Worm (Caenorhabditis elegans) whole organism, L1 larva: Measurements from ENCODE around the gene C27A2.12.

ENCODE experiments used
- C04F5.9 ChIP-seq: sonication (generic microtip); optimal IDR thresholded peaks from 2 replicates; lab custom pipeline; 2016; ENCODE audit warnings: missing genetic modification characterization, missing compliant biosample characterization
- C16A3.4 ChIP-seq: fragments of 150-350 bp; optimal IDR thresholded peaks from 2 replicates; lab custom pipeline; 2014; ENCODE audit warnings: missing biosample characterization, missing genetic modification characterization
- C34B4.2 ChIP-seq: sonication (generic microtip); optimal IDR thresholded peaks from 2 replicates; lab custom pipeline; 2017; ENCODE audit warnings: mild to moderate bottlenecking, missing genetic modification characterization, missing compliant biosample characterization
- Y116A8C.19 ChIP-seq: sonication (generic microtip); optimal IDR thresholded peaks from 2 replicates; lab custom pipeline; 2016; ENCODE audit warnings: missing compliant biosample characterization, missing genetic modification characterization, borderline replicate concordance
- aly-2 ChIP-seq: fragments of 150-350 bp; optimal IDR thresholded peaks from 2 replicates; lab custom pipeline; 2014; ENCODE audit warnings: missing biosample characterization, missing genetic modification characterization
- ama-1 ChIP-seq: fragments of 150-350 bp; optimal IDR thresholded peaks from 2 replicates; lab custom pipeline; 2014
- blmp-1 ChIP-seq: fragments of 150-350 bp; optimal IDR thresholded peaks from 2 replicates; lab custom pipeline; 2014; ENCODE audit warnings: missing biosample characterization, missing genetic modification characterization
- ceh-63 ChIP-seq: fragments of 200-800 bp; sonication (Bioruptor generic); optimal IDR thresholded peaks from 2 replicates; lab custom pipeline; 2018; ENCODE audit warnings: mild to moderate bottlenecking, missing genetic modification characterization, missing compliant biosample characterization
- dsc-1 ChIP-seq: sonication (generic microtip); optimal IDR thresholded peaks from 2 replicates; lab custom pipeline; 2016; ENCODE audit warnings: mild to moderate bottlenecking, missing genetic modification characterization, missing compliant biosample characterization
- efl-1 ChIP-seq, 4 experiments: fragments of 150-350 bp; optimal IDR thresholded peaks in 3 of 4; peaks in 1 of 4; 1 replicate in 1 of 4; 2 replicates in 3 of 4; lab custom pipeline; 2014; ENCODE audit warnings: missing biosample characterization in 2 of 4, missing genetic modification characterization in 2 of 4, missing genetic modification reagents in 2 of 4
- efl-3 ChIP-seq: fragments of 200-800 bp; sonication (Bioruptor generic); optimal IDR thresholded peaks from 2 replicates; lab custom pipeline; 2018; ENCODE audit warnings: mild to moderate bottlenecking, missing genetic modification characterization, missing compliant biosample characterization
- elt-3 ChIP-seq, 6 experiments: fragments of 150-350 bp in 1 of 6; sonication (generic microtip); optimal IDR thresholded peaks; 2 replicates each; lab custom pipeline; 2017 to 2018; ENCODE audit warnings: missing biosample characterization in 6 of 6, missing genetic modification characterization in 6 of 6, inconsistent platforms in 1 of 6
- fkh-10 ChIP-seq: sonication (generic microtip); optimal IDR thresholded peaks from 2 replicates; lab custom pipeline; 2017; ENCODE audit warnings: missing biosample characterization, missing genetic modification reagents, missing genetic modification characterization
- fkh-8 ChIP-seq: sonication (generic microtip); optimal IDR thresholded peaks from 2 replicates; lab custom pipeline; 2016; ENCODE audit warnings: mild to moderate bottlenecking, missing genetic modification characterization, missing compliant biosample characterization
- fos-1 ChIP-seq: fragments of 150-350 bp; optimal IDR thresholded peaks from 2 replicates; lab custom pipeline; 2014; ENCODE audit warnings: missing biosample characterization, missing genetic modification characterization
- hlh-17 ChIP-seq: fragments of 200-800 bp; sonication (Bioruptor generic); optimal IDR thresholded peaks from 2 replicates; lab custom pipeline; 2018; ENCODE audit warnings: missing genetic modification characterization, mild to moderate bottlenecking, missing compliant biosample characterization, moderate library complexity, borderline replicate concordance
- hlh-4 ChIP-seq: sonication (generic microtip); optimal IDR thresholded peaks from 2 replicates; lab custom pipeline; 2016; ENCODE audit warnings: mild to moderate bottlenecking, missing genetic modification characterization, missing compliant biosample characterization
- irx-1 ChIP-seq: sonication (generic microtip); optimal IDR thresholded peaks from 2 replicates; lab custom pipeline; 2016; ENCODE audit warnings: missing genetic modification characterization, missing compliant biosample characterization
- isw-1 ChIP-seq: fragments of 200-800 bp; sonication (Bioruptor generic); IDR thresholded peaks from 2 replicates; pipeline ENCODE4 v1.3.6; 2022; ENCODE audit warnings: missing genetic modification characterization, missing compliant biosample characterization
- jun-1 ChIP-seq: fragments of 150-350 bp; optimal IDR thresholded peaks from 2 replicates; lab custom pipeline; 2014; ENCODE audit warnings: missing biosample characterization, missing genetic modification reagents, missing genetic modification characterization
- lin-13 ChIP-seq: fragments of 150-350 bp; optimal IDR thresholded peaks from 2 replicates; lab custom pipeline; 2014; ENCODE audit warnings: missing biosample characterization, missing genetic modification reagents, missing genetic modification characterization
- lin-14 ChIP-seq: fragments of 200-800 bp; sonication (Bioruptor generic); optimal IDR thresholded peaks from 2 replicates; lab custom pipeline; 2018; ENCODE audit warnings: mild to moderate bottlenecking, missing genetic modification characterization, moderate library complexity, missing compliant biosample characterization
- lin-15B ChIP-seq: fragments of 150-350 bp; sonication (generic microtip); optimal IDR thresholded peaks from 3 replicates; lab custom pipeline; 2014; ENCODE audit warnings: missing biosample characterization, missing genetic modification characterization
- lin-35 ChIP-seq, 2 experiments: fragments of 150-350 bp; optimal IDR thresholded peaks; 2 replicates each; lab custom pipeline; 2014; ENCODE audit warnings: missing biosample characterization in 2 of 2, missing genetic modification characterization in 2 of 2, missing genetic modification reagents in 2 of 2
- lin-39 ChIP-seq: fragments of 150-350 bp; optimal IDR thresholded peaks from 2 replicates; lab custom pipeline; 2014; ENCODE audit warnings: missing biosample characterization, missing genetic modification reagents, missing genetic modification characterization
- lir-3 ChIP-seq: sonication (generic microtip); optimal IDR thresholded peaks from 2 replicates; lab custom pipeline; 2016; ENCODE audit warnings: mild to moderate bottlenecking, missing genetic modification characterization, moderate library complexity, missing compliant biosample characterization; ENCODE audit not compliant: poor library complexity
- lsy-2 ChIP-seq, 2 experiments: fragments of 150-350 bp; optimal IDR thresholded peaks; 2 replicates each; lab custom pipeline; 2014; ENCODE audit warnings: missing biosample characterization in 2 of 2, missing genetic modification characterization in 2 of 2
- mdl-1 ChIP-seq, 2 experiments: fragments of 150-350 bp; optimal IDR thresholded peaks; 2 replicates each; lab custom pipeline; 2014 to 2017; ENCODE audit warnings: missing biosample characterization in 2 of 2, missing genetic modification characterization in 2 of 2, inconsistent platforms in 1 of 2
- mef-2 ChIP-seq: fragments of 150-350 bp; optimal IDR thresholded peaks from 2 replicates; lab custom pipeline; 2014; ENCODE audit warnings: missing biosample characterization, missing genetic modification characterization
- nhr-12 ChIP-seq: sonication (generic microtip); optimal IDR thresholded peaks from 2 replicates; lab custom pipeline; 2017; ENCODE audit warnings: missing biosample characterization, missing genetic modification characterization
- nhr-28 ChIP-seq: fragments of 150-350 bp; optimal IDR thresholded peaks from 2 replicates; lab custom pipeline; 2014; ENCODE audit warnings: missing biosample characterization, missing genetic modification characterization
- nhr-76 ChIP-seq: sonication (generic microtip); optimal IDR thresholded peaks from 2 replicates; lab custom pipeline; 2017; ENCODE audit warnings: missing biosample characterization, missing genetic modification characterization
- nhr-84 ChIP-seq: sonication (generic microtip); optimal IDR thresholded peaks from 2 replicates; lab custom pipeline; 2017; ENCODE audit warnings: missing biosample characterization, missing genetic modification characterization
- nhr-85 ChIP-seq: sonication (generic microtip); peaks from one replicate; lab custom pipeline; 2016; ENCODE audit warnings: missing genetic modification characterization, inconsistent platforms, missing compliant biosample characterization
- pag-3 ChIP-seq: sonication (generic microtip); optimal IDR thresholded peaks from 2 replicates; lab custom pipeline; 2017; ENCODE audit warnings: missing genetic modification characterization, mild to moderate bottlenecking, missing compliant biosample characterization, antibody characterized with exemption, borderline replicate concordance; ENCODE audit not compliant: insufficient read depth
- pqm-1 ChIP-seq: sonication (generic microtip); optimal IDR thresholded peaks from 3 replicates; lab custom pipeline; 2017; ENCODE audit warnings: missing biosample characterization, missing genetic modification characterization
- rnt-1 ChIP-seq: sonication (generic microtip); optimal IDR thresholded peaks from 2 replicates; lab custom pipeline; 2016; ENCODE audit warnings: mild to moderate bottlenecking, missing genetic modification characterization, moderate library complexity, missing compliant biosample characterization
- skn-1 ChIP-seq: fragments of 150-350 bp; optimal IDR thresholded peaks from 2 replicates; lab custom pipeline; 2014; ENCODE audit warnings: missing biosample characterization, missing genetic modification characterization
- snu-23 ChIP-seq: sonication (generic microtip); optimal IDR thresholded peaks from 2 replicates; lab custom pipeline; 2016; ENCODE audit warnings: missing genetic modification characterization, missing compliant biosample characterization
- tlp-1 ChIP-seq: fragments of 150-350 bp; optimal IDR thresholded peaks from 2 replicates; lab custom pipeline; 2014; ENCODE audit warnings: missing biosample characterization, missing genetic modification characterization
- unc-86 ChIP-seq: sonication (generic microtip); optimal IDR thresholded peaks from 2 replicates; lab custom pipeline; 2016; ENCODE audit warnings: missing genetic modification characterization, missing compliant biosample characterization
- unc-98 ChIP-seq: fragments of 200-800 bp; sonication (Bioruptor generic); IDR thresholded peaks from 2 replicates; pipeline ENCODE4 v1.3.6; 2022; ENCODE audit warnings: missing genetic modification characterization, missing compliant biosample characterization
- vab-15 ChIP-seq: sonication (generic microtip); optimal IDR thresholded peaks from 2 replicates; lab custom pipeline; 2017; ENCODE audit warnings: missing genotype, mild to moderate bottlenecking, missing genetic modification characterization, missing compliant biosample characterization
- xbp-1 ChIP-seq: sonication (generic microtip); optimal IDR thresholded peaks from 2 replicates; lab custom pipeline; 2016; ENCODE audit warnings: missing genetic modification characterization, missing compliant biosample characterization
- zag-1 ChIP-seq: fragments of 150-350 bp; optimal IDR thresholded peaks from 2 replicates; lab custom pipeline; 2014; ENCODE audit warnings: missing biosample characterization, missing genetic modification characterization
- zip-4 ChIP-seq: fragments of 200-800 bp; sonication (Bioruptor generic); optimal IDR thresholded peaks from 2 replicates; lab custom pipeline; 2018; ENCODE audit warnings: mild to moderate bottlenecking, missing genetic modification characterization, moderate library complexity, missing compliant biosample characterization
- ztf-11 ChIP-seq, 2 experiments: sonication (generic microtip); optimal IDR thresholded peaks; 2 replicates each; lab custom pipeline; 2016 to 2017; ENCODE audit warnings: missing genetic modification characterization in 2 of 2, missing biosample characterization in 1 of 2, missing compliant biosample characterization in 1 of 2

The C27A2.12 gene

DNA sequence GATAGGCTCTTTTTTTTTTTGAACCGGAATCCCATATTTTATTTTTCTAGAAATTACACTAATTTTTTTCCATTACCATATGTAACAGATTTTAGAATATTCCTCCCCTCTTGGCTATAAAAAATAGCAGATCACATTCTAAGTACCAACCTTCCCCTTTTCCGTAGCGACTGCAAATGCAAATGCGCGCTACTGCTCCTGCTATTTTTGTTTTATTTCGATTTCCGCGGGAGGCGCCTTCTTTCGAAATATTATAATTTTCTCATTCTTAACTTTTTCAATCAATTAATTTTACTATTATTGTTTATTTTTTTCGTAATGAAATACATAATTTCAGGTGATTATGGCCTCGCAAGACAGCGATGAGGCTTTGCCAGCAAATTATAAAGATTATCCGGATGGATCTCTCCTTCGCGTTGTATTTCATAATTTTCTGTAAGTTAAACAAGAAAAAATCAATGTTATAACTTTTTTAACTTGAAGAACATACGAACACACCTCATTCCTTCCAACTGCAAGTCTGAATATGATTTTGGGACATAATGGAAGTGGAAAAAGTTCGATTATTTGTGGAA, 3.9 kb upstream of the C27A2.12 start, which contains the start of gene smc-5 (continued):
- TF ChIP-seq nhr-12 (no peak), zip-4 (GFP tag; lab: Kevin White, UChicago) (no peak), mdl-1 (tag; optimal IDR thresholded peaks at IDR 0.05; lab: Kevin White, UChicago) (peak in 1 of 2 experiments; percentile 42), zag-1 (tag; lab: Kevin White, UChicago) (no peak), unc-98 (peak; percentile 25; the same call in 1 of the 2 replicates), efl-1 (optimal IDR thresholded peaks at IDR 0.05; lab: Kevin White, UChicago) (peak; percentile 84 to 88), efl-1 (GFP tag; optimal IDR thresholded peaks at IDR 0.05 in 1 of 2; lab: Kevin White, UChicago) (peak; percentile 86 to 98), nhr-84 (tag; lab: Kevin White, UChicago) (no peak), lin-39 (tag; lab: Kevin White, UChicago) (no peak), unc-86 (tag; lab: Kevin White, UChicago) (peak; percentile 49), snu-23 (GFP tag; lab: Kevin White, UChicago) (peak; percentile 78), hlh-17 (GFP tag; lab: Kevin White, UChicago) (no peak), blmp-1 (tag; lab: Kevin White, UChicago) (peak; percentile 71), isw-1 (GFP tag; lab: Robert Waterston, UW) (peak; percentile 71), lsy-2 (tag; optimal IDR thresholded peaks at IDR 0.05; lab: Kevin White, UChicago) (peak; percentile 71 to 94), lin-13 (peak; percentile 41), fos-1 (tag; lab: Kevin White, UChicago) (peak; percentile 54), ama-1 (lab: Kevin White, UChicago) (no peak), mef-2 (peak; percentile 51), aly-2 (peak; percentile 28), pqm-1 (tag; lab: Kevin White, UChicago) (no peak), vab-15 (tag; lab: Kevin White, UChicago) (peak; percentile 60), lin-15B (tag; lab: Kevin White, UChicago) (peak; percentile 87), lir-3 (tag; lab: Kevin White, UChicago) (peak; percentile 73), pag-3 (tag; lab: Kevin White, UChicago) (no peak), nhr-85 (tag; lab: Kevin White, UChicago) (peak; percentile 69), fkh-8 (tag; lab: Kevin White, UChicago) (peak; percentile 75), C16A3.4 (tag; lab: Kevin White, UChicago) (peak; percentile 92), lin-14 (peak; percentile 69), xbp-1 (peak; percentile 56), hlh-4 (no peak)

DNA sequence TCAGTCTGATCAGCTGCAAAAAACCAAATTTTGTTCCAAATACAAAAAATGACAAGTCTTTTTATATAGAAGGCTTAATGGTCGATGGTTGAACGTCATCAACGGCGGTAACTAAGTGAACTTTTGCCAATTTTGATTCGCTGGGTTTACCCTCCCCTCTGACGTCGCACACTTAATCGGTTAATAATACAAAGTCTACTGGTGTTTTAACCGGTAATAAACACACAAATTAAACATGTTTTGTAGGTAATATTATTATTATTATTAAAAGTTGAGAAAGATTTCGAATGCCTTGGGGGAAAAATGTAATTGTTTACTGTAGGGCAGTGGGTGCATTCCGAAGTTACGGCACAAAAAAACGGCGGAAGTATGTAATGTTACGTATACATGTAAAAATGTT, 2.8 kb upstream of the C27A2.12 start, which contains the start of gene pho-12:
Gene pho-12 (minus strand): TSS at position 101 of the 400 bp plus-strand sequence.
- TF ChIP-seq unc-86 (tag; lab: Kevin White, UChicago): no peak
- no peak for TF ChIP-seq C04F5.9 (tag; lab: Kevin White, UChicago)
- no peak for TF ChIP-seq lir-3 (tag; lab: Kevin White, UChicago)
- no peak for TF ChIP-seq irx-1 (tag; lab: Kevin White, UChicago)
- no peak for TF ChIP-seq vab-15 (tag; lab: Kevin White, UChicago)
- TF ChIP-seq fkh-10 (GFP tag; lab: Kevin White, UChicago): no peak
- TF ChIP-seq lin-39 (tag; lab: Kevin White, UChicago): no peak
- TF ChIP-seq zag-1 (tag; lab: Kevin White, UChicago): no peak
- no peak for TF ChIP-seq isw-1 (GFP tag; lab: Robert Waterston, UW)
- TF ChIP-seq, all 84 proteins: peak for 0

DNA sequence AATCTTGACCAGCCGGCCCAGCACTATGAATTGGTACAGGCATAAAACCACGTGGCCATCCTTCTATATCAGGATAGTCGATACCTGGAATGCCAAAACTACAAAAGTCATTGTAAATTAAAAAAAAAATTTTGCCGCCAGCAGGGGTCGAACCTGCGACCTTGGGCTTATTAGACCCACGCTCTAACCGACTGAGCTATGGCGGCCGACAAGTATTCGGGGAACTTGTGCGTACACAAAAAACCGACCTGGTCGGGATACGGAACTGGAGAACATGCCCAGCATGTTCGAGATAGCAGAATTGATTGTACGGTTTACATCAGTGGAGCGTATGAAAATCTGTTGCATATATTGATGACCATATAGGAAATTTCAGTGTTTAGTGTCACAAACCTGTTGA, 621 bp downstream of the C27A2.12 start:
- TF ChIP-seq nhr-28: no peak
- peak; percentile 53 for TF ChIP-seq lin-14
- TF ChIP-seq jun-1 (tag; lab: Kevin White, UChicago): no peak
- TF ChIP-seq ceh-63 (GFP tag; lab: Kevin White, UChicago): no peak
- no peak for TF ChIP-seq nhr-84 (tag; lab: Kevin White, UChicago)
- TF ChIP-seq lin-35 (GFP tag; optimal IDR thresholded peaks at IDR 0.05; lab: Kevin White, UChicago): peak; percentile 53 to 77
- TF ChIP-seq dsc-1 (tag; lab: Kevin White, UChicago): peak; percentile 52
- peak; percentile 85 for TF ChIP-seq rnt-1
- peak; percentile 43 for TF ChIP-seq skn-1
- no peak for TF ChIP-seq C04F5.9 (tag; lab: Kevin White, UChicago)
- no peak for TF ChIP-seq unc-86 (tag; lab: Kevin White, UChicago)
- TF ChIP-seq elt-3 (tag; optimal IDR thresholded peaks at IDR 0.05; lab: Kevin White, UChicago): peak in 1 of 6 experiments; percentile 59
- no peak for TF ChIP-seq C34B4.2 (tag; lab: Kevin White, UChicago)
- no peak for TF ChIP-seq lin-15B (tag; lab: Kevin White, UChicago)
- TF ChIP-seq Y116A8C.19: no peak
- TF ChIP-seq mdl-1 (tag; optimal IDR thresholded peaks at IDR 0.05; lab: Kevin White, UChicago): peak in 1 of 2 experiments; percentile 60
- no peak for TF ChIP-seq tlp-1 (tag; lab: Kevin White, UChicago)
- no peak for TF ChIP-seq ztf-11 (tag; optimal IDR thresholded peaks at IDR 0.05; lab: Kevin White, UChicago)
- no peak for TF ChIP-seq fkh-10 (GFP tag; lab: Kevin White, UChicago)
- TF ChIP-seq efl-3 (GFP tag; lab: Kevin White, UChicago): no peak
- TF ChIP-seq nhr-76 (tag; lab: Kevin White, UChicago): no peak
- TF ChIP-seq zip-4 (GFP tag; lab: Kevin White, UChicago): peak; percentile 32
